Worm (Caenorhabditis elegans): ENCODE results near the gene arf-1.

arf-1 gene

DNA sequence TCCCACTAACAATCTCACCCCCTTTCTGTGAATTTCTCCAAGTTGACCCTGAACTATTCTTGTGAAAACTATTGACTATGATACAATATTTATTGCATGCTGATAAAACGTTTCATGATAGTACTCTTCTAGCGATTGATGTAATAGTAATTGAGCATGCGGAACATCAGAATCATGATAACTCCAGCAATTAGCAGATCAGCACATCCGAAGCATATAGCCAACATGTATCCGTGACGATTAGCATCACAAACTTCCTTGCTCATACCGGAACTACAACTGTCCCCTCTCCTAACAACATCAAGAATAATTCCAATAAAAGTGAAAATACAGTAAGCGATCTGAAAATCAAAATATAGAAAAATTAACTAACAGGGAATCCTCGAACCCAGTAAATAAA lies 15.4 kb downstream of the arf-1 start:
- TF ChIP-seq flt-1 (GFP tag; IDR thresholded peaks at IDR 0.05) (no peak), tbx-37 (GFP tag; conservative IDR thresholded peaks at IDR 0.05) (no peak), tbx-11 (GFP tag; IDR thresholded peaks at IDR 0.05) (no peak), hmg-4 (GFP tag; optimal IDR thresholded peaks at IDR 0.05) (no peak), hnd-1 (tag; optimal IDR thresholded peaks at IDR 0.05) (no peak), ets-7 (tag; optimal IDR thresholded peaks at IDR 0.05) (no peak), pes-1 (GFP tag; IDR thresholded peaks at IDR 0.05) (no peak), ama-1 (optimal IDR thresholded peaks at IDR 0.05) (no peak), scrt-1 (GFP tag; IDR thresholded peaks at IDR 0.05) (no peak), B0310.2 (tag; optimal IDR thresholded peaks at IDR 0.05) (no peak), ceh-13 (GFP tag; optimal IDR thresholded peaks at IDR 0.05) (no peak), hmbx-1 (tag; optimal IDR thresholded peaks at IDR 0.05) (no peak)

DNA sequence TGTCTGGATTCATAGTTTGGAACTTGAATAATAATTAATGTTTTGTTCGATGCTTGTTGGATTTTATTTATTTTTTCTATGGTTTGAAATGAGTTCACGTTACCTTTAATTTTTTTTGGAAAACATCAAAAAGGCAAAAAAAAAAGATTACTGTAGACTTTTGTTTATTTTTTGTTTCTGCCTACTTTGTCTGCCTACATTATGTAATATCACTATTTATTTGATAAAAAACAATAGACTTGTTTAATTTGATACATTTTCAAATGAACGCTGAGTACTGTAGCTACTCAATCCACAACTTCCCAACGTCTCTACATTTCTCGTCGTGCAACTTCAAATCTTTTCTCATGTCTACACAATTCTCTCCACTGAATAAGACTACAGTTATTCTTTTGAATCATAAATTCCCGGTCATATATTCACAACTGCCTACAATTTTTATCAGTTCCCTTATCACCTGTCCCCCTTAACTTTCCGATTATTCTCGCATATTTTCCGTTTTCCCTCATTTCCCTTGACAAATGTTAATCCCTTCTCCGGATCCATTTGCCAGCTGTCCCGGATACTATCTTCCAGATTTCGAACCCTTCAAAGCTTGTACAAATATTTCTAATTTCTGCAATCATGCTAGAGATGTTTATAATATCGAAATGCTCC lies 16.4 kb downstream of the arf-1 start, which contains the start of the genes B0244.9 and B0244.7:
TSS of gene B0244.9 (minus strand) at position 51 of the 657 bp plus-strand sequence.
TSS of gene B0244.7 (plus strand) at position 522 of the 657 bp plus-strand sequence.
- no peak for TF ChIP-seq pes-1 (GFP tag; IDR thresholded peaks at IDR 0.05)
- no peak for TF ChIP-seq ceh-36 (tag; optimal IDR thresholded peaks at IDR 0.05)
- no peak for TF ChIP-seq tra-4 (tag; optimal IDR thresholded peaks at IDR 0.05)
- no peak for TF ChIP-seq tbx-11 (GFP tag; IDR thresholded peaks at IDR 0.05)
- TF ChIP-seq tbx-37 (GFP tag; conservative IDR thresholded peaks at IDR 0.05): no peak
- no peak for TF ChIP-seq sea-1 (GFP tag; conservative IDR thresholded peaks at IDR 0.05)
- TF ChIP-seq scrt-1 (GFP tag; IDR thresholded peaks at IDR 0.05): no peak
- TF ChIP-seq hnd-1 (tag; optimal IDR thresholded peaks at IDR 0.05): no peak
- TF ChIP-seq ceh-13 (GFP tag; optimal IDR thresholded peaks at IDR 0.05): no peak
- no peak for TF ChIP-seq flt-1 (GFP tag; IDR thresholded peaks at IDR 0.05)

DNA sequence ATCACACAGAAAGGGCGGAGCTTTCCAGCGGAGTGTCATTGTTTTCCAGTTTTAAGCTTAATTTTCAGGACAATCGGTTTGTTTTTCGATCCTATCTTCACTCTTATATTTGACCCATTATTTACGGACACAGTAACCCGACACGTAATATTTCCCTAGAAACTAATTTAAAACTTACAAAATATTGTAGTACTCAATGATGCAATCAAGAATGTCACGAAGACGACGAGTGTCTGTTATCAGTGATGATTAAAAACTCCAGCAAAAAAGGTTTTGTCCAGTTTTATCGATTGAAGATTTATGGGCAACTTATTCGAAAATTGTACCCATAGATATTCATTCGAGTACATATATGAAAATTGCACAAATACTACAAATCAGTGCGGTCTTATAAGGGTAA lies 18.2 kb downstream of the arf-1 start, which contains the start of gene B0244.17:
TSS of gene B0244.17 (plus strand) at position 301 of the 400 bp plus-strand sequence.
- TF ChIP-seq ceh-13 (GFP tag; optimal IDR thresholded peaks at IDR 0.05): no peak
- TF ChIP-seq B0310.2 (tag; optimal IDR thresholded peaks at IDR 0.05): no peak
- no peak for TF ChIP-seq pes-1 (GFP tag; IDR thresholded peaks at IDR 0.05)
- no peak for TF ChIP-seq tra-4 (tag; optimal IDR thresholded peaks at IDR 0.05)
- TF ChIP-seq aly-1 (tag; optimal IDR thresholded peaks at IDR 0.05): no peak
- TF ChIP-seq sea-1 (GFP tag; conservative IDR thresholded peaks at IDR 0.05): no peak
- TF ChIP-seq hmg-4 (GFP tag; optimal IDR thresholded peaks at IDR 0.05): no peak
- no peak for TF ChIP-seq tbx-37 (GFP tag; conservative IDR thresholded peaks at IDR 0.05)
- TF ChIP-seq scrt-1 (GFP tag; IDR thresholded peaks at IDR 0.05): no peak
- no peak for TF ChIP-seq ceh-36 (tag; optimal IDR thresholded peaks at IDR 0.05)
- TF ChIP-seq hmbx-1 (tag; optimal IDR thresholded peaks at IDR 0.05): no peak
- no peak for TF ChIP-seq ama-1 (optimal IDR thresholded peaks at IDR 0.05)
- TF ChIP-seq flt-1 (GFP tag; IDR thresholded peaks at IDR 0.05): no peak
- TF ChIP-seq ets-7 (tag; optimal IDR thresholded peaks at IDR 0.05): no peak
- no peak for TF ChIP-seq hnd-1 (tag; optimal IDR thresholded peaks at IDR 0.05)
- TF ChIP-seq F13C5.2 (tag; optimal IDR thresholded peaks at IDR 0.05): no peak
- no peak for TF ChIP-seq tbx-11 (GFP tag; IDR thresholded peaks at IDR 0.05)

- TF ChIP-seq B0310.2 (tag; optimal IDR thresholded peaks at IDR 0.05) (no peak), tbx-37 (GFP tag; conservative IDR thresholded peaks at IDR 0.05) (no peak), ceh-13 (GFP tag; optimal IDR thresholded peaks at IDR 0.05) (no peak), ceh-36 (tag; optimal IDR thresholded peaks at IDR 0.05) (no peak), sea-1 (GFP tag; conservative IDR thresholded peaks at IDR 0.05) (no peak), ets-7 (tag; optimal IDR thresholded peaks at IDR 0.05) (no peak), flt-1 (GFP tag; IDR thresholded peaks at IDR 0.05) (no peak), hnd-1 (tag; optimal IDR thresholded peaks at IDR 0.05) (no peak), hmg-4 (GFP tag; optimal IDR thresholded peaks at IDR 0.05) (no peak), F13C5.2 (tag; optimal IDR thresholded peaks at IDR 0.05) (no peak), tbx-11 (GFP tag; IDR thresholded peaks at IDR 0.05) (no peak), hmbx-1 (tag; optimal IDR thresholded peaks at IDR 0.05) (no peak)
Measured at ce11 chrIII:5734328-5734727, 19.6 kb downstream of the arf-1 start.

DNA sequence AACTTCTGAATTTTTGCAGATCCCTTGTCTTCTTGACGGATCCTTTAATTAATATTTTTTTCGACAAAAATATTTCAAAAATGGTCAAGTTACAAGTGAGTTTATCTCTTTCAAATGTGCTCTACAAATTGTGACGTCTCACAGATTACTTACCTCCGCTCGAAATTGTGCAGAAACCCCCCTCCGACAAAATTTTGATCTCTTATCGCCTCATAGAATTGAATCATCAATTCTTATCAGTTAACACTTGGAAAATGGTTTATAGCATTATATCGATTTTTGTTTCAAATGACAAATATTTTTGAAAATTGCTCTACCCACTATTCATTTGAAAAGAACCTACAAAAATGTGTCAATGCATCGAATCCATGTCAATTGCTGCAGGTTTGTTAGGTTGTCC lies 20.2 kb downstream of the arf-1 start, which contains the start of gene B0244.10:
TSS of gene B0244.10 (plus strand) at position 254 of the 400 bp plus-strand sequence.
- TF ChIP-seq hmg-4 (GFP tag; optimal IDR thresholded peaks at IDR 0.05) (no peak), scrt-1 (GFP tag; IDR thresholded peaks at IDR 0.05) (no peak)

DNA sequence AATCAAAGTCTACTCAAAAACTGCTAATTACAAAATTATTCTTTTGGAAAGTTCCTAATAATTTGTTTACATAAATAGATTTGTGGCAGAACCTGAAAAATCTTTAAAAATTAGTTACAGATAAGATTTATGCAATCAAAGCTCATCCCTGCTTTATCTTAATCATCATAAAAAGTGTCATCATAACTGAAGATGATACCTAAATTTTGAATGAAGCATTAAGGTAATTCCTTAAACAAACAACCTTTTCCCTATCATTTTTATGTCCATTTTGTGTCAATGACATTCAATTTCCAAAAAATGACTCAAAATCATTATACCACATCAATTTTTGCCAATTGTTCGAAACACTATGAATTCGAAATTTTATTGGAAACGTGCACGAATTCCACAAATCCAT lies 23.0 kb downstream of the arf-1 start, which contains the start of gene B0244.6:
TSS of gene B0244.6 (plus strand) at position 301 of the 400 bp plus-strand sequence.
- TF ChIP-seq pes-1 (GFP tag; IDR thresholded peaks at IDR 0.05): no peak
- TF ChIP-seq sea-1 (GFP tag; conservative IDR thresholded peaks at IDR 0.05): no peak
- no peak for TF ChIP-seq ets-7 (tag; optimal IDR thresholded peaks at IDR 0.05)
- TF ChIP-seq hnd-1 (tag; optimal IDR thresholded peaks at IDR 0.05): no peak
- TF ChIP-seq hmbx-1 (tag; optimal IDR thresholded peaks at IDR 0.05): no peak
- no peak for TF ChIP-seq tbx-37 (GFP tag; conservative IDR thresholded peaks at IDR 0.05)
- no peak for TF ChIP-seq B0310.2 (tag; optimal IDR thresholded peaks at IDR 0.05)
- no peak for TF ChIP-seq flt-1 (GFP tag; IDR thresholded peaks at IDR 0.05)

DNA sequence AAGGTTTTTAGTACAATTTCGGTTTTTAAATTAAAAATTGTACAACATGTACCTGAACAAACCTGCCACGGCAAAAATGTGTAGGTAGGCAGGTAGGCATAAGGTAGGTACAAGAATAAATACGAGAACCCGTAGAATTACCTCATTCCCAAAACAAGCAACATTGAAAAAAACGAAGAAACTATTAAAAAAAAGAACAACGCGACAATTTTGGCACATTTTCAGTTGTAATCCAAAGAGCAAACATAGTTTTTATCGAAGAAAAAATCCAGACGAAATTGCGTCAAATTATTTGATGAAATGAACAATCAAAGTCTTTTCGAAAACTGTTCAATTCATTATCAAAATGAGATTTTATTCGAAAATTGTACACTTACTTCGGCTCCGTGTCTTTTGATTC lies 26.0 kb downstream of the arf-1 start, which contains the start of gene B0244.16:
TSS of gene B0244.16 (plus strand) at position 301 of the 400 bp plus-strand sequence.
- no peak for TF ChIP-seq hmbx-1 (tag; optimal IDR thresholded peaks at IDR 0.05)
- TF ChIP-seq ama-1 (optimal IDR thresholded peaks at IDR 0.05): no peak
- no peak for TF ChIP-seq tra-4 (tag; optimal IDR thresholded peaks at IDR 0.05)

DNA sequence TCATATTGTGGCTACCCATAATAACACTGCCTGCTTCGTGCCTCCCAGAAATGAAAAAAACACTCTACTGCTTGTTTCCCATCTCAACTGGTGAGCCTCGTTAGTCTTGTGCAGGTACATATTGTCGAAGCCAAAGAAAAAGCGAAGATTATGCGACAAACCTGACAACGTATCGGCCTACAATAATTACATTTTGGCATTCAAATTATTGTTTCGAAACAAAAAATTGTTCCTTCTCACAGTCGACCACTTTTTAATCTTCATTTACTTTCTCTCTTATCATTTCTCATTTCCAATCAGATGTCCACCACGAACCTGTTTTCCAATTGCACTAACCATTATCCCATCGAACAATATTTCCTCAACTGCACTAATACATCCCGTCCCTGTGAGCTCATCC lies 28.4 kb downstream of the arf-1 start, which contains the start of gene B0244.15:
TSS of gene B0244.15 (plus strand) at position 301 of the 400 bp plus-strand sequence.
- no peak for TF ChIP-seq sea-1 (GFP tag; conservative IDR thresholded peaks at IDR 0.05)
- TF ChIP-seq tbx-11 (GFP tag; IDR thresholded peaks at IDR 0.05): no peak
- TF ChIP-seq hnd-1 (tag; optimal IDR thresholded peaks at IDR 0.05): no peak
- TF ChIP-seq B0310.2 (tag; optimal IDR thresholded peaks at IDR 0.05): no peak
- no peak for TF ChIP-seq F13C5.2 (tag; optimal IDR thresholded peaks at IDR 0.05)
- no peak for TF ChIP-seq flt-1 (GFP tag; IDR thresholded peaks at IDR 0.05)
- no peak for TF ChIP-seq hmbx-1 (tag; optimal IDR thresholded peaks at IDR 0.05)
- no peak for TF ChIP-seq scrt-1 (GFP tag; IDR thresholded peaks at IDR 0.05)
- no peak for TF ChIP-seq ama-1 (optimal IDR thresholded peaks at IDR 0.05)
- TF ChIP-seq pes-1 (GFP tag; IDR thresholded peaks at IDR 0.05): no peak
- TF ChIP-seq tra-4 (tag; optimal IDR thresholded peaks at IDR 0.05): no peak
- no peak for TF ChIP-seq tbx-37 (GFP tag; conservative IDR thresholded peaks at IDR 0.05)
- TF ChIP-seq ceh-13 (GFP tag; optimal IDR thresholded peaks at IDR 0.05): no peak
- no peak for TF ChIP-seq aly-1 (tag; optimal IDR thresholded peaks at IDR 0.05)
- no peak for TF ChIP-seq hmg-4 (GFP tag; optimal IDR thresholded peaks at IDR 0.05)
- TF ChIP-seq ceh-36 (tag; optimal IDR thresholded peaks at IDR 0.05): no peak
